Fruit fly (Drosophila melanogaster) whole organism, embryonic: ENCODE results near the gene CG11843.

Experiments used
- Aef1 ChIP-seq: fragments of 200-800 bp; sonication (Bioruptor generic); IDR thresholded peaks from 3 replicates; pipeline ENCODE4 v1.3.6; 2022; ENCODE audit warnings: missing biosample characterization, missing genetic modification characterization
- Atf6 ChIP-seq: fragments of 200-800 bp; sonication (Bioruptor generic); IDR thresholded peaks from 2 replicates; pipeline ENCODE4 v1.3.6; 2022; ENCODE audit warnings: missing biosample characterization, missing genetic modification characterization
- Blimp-1 ChIP-seq: fragments of 200-800 bp; sonication (Bioruptor generic); optimal IDR thresholded peaks from 3 replicates; lab custom pipeline; 2018; ENCODE audit warnings: missing biosample characterization, missing genetic modification characterization, mild to moderate bottlenecking, moderate library complexity, missing genetic modification reagents
- CG10565 ChIP-seq: fragments of 200-800 bp; sonication (Bioruptor generic); optimal IDR thresholded peaks from 3 replicates; lab custom pipeline; 2016; ENCODE audit warnings: missing biosample characterization, mild to moderate bottlenecking, missing genetic modification characterization
- CG10979 ChIP-seq: fragments of 200-800 bp; sonication (Bioruptor generic); optimal IDR thresholded peaks from 2 replicates; lab custom pipeline; 2018; ENCODE audit warnings: missing biosample characterization, mild to moderate bottlenecking, missing genetic modification characterization, moderate library complexity
- CG12219 ChIP-seq: fragments of 200-800 bp; sonication (Bioruptor generic); optimal IDR thresholded peaks from 3 replicates; lab custom pipeline; 2018; ENCODE audit warnings: missing biosample characterization, mild to moderate bottlenecking, missing genetic modification characterization
- CG12391 ChIP-seq: fragments of 200-800 bp; sonication (Bioruptor generic); optimal IDR thresholded peaks from 3 replicates; lab custom pipeline; 2018; ENCODE audit warnings: missing biosample characterization, mild to moderate bottlenecking, missing genetic modification characterization, moderate library complexity
- CG14014 ChIP-seq: fragments of 200-800 bp; sonication (Bioruptor generic); IDR thresholded peaks from 2 replicates; pipeline ENCODE4 v1.3.6; 2022; ENCODE audit warnings: missing biosample characterization, missing genetic modification characterization
- CG14441 ChIP-seq: fragments of 200-800 bp; sonication (Bioruptor generic); IDR thresholded peaks from 2 replicates; pipeline ENCODE4 v1.3.6; 2022; ENCODE audit warnings: missing biosample characterization, missing genetic modification characterization
- CG15479 ChIP-seq: fragments of 200-800 bp; sonication (Bioruptor generic); optimal IDR thresholded peaks from 3 replicates; lab custom pipeline; 2019; ENCODE audit warnings: missing biosample characterization, mild to moderate bottlenecking, missing genetic modification characterization, moderate library complexity
- CG1603 ChIP-seq: fragments of 200-800 bp; sonication (Bioruptor generic); optimal IDR thresholded peaks from 2 replicates; lab custom pipeline; 2019; ENCODE audit warnings: missing biosample characterization, mild to moderate bottlenecking, missing genetic modification characterization, moderate library complexity
- CG17385 ChIP-seq: fragments of 200-800 bp; sonication (Bioruptor generic); optimal IDR thresholded peaks from 3 replicates; lab custom pipeline; 2018; ENCODE audit warnings: missing biosample characterization, mild to moderate bottlenecking, missing genetic modification characterization
- CG1832 ChIP-seq: fragments of 200-800 bp; sonication (Bioruptor generic); optimal IDR thresholded peaks from 2 replicates; lab custom pipeline; 2017; ENCODE audit warnings: missing biosample characterization, mild to moderate bottlenecking, missing genetic modification characterization, inconsistent platforms
- CG18599 ChIP-seq: fragments of 200-800 bp; sonication (Bioruptor generic); optimal IDR thresholded peaks from 3 replicates; lab custom pipeline; 2017; ENCODE audit warnings: missing biosample characterization, missing genetic modification characterization, mild to moderate bottlenecking, moderate library complexity, missing genetic modification reagents
- CG2202 ChIP-seq: fragments of 200-800 bp; sonication (Bioruptor generic); optimal IDR thresholded peaks from 2 replicates; lab custom pipeline; 2018; ENCODE audit warnings: missing biosample characterization, mild to moderate bottlenecking, missing genetic modification characterization
- CG33557 ChIP-seq: fragments of 200-800 bp; sonication (Bioruptor generic); optimal IDR thresholded peaks from 2 replicates; lab custom pipeline; 2019; ENCODE audit warnings: missing biosample characterization, mild to moderate bottlenecking, missing genetic modification characterization, moderate library complexity
- CG34376 ChIP-seq: fragments of 200-800 bp; sonication (Bioruptor generic); optimal IDR thresholded peaks from 2 replicates; lab custom pipeline; 2018; ENCODE audit warnings: missing biosample characterization, mild to moderate bottlenecking, missing genetic modification characterization
- CG4707 ChIP-seq: fragments of 200-800 bp; sonication (Bioruptor generic); optimal IDR thresholded peaks from 2 replicates; lab custom pipeline; 2018; ENCODE audit warnings: missing biosample characterization, mild to moderate bottlenecking, missing genetic modification characterization, moderate library complexity
- CG5180 ChIP-seq: fragments of 200-800 bp; sonication (Bioruptor generic); optimal IDR thresholded peaks from 3 replicates; lab custom pipeline; 2017; ENCODE audit warnings: missing biosample characterization, missing genetic modification characterization, mild to moderate bottlenecking, moderate library complexity, missing genetic modification reagents
- CG7987 ChIP-seq: fragments of 200-800 bp; sonication (Bioruptor generic); optimal IDR thresholded peaks from 2 replicates; lab custom pipeline; 2018; ENCODE audit warnings: missing biosample characterization, mild to moderate bottlenecking, missing genetic modification characterization, moderate library complexity
- CG8765 ChIP-seq: fragments of 200-800 bp; sonication (Bioruptor generic); IDR thresholded peaks from 2 replicates; pipeline ENCODE4 v1.3.6; 2022; ENCODE audit warnings: missing biosample characterization, missing genetic modification characterization
- CG9609 ChIP-seq: fragments of 200-800 bp; sonication (Bioruptor generic); optimal IDR thresholded peaks from 3 replicates; lab custom pipeline; 2016; ENCODE audit warnings: missing biosample characterization, missing genetic modification characterization
- CG9797 ChIP-seq: fragments of 200-800 bp; sonication (Bioruptor generic); optimal IDR thresholded peaks from 3 replicates; lab custom pipeline; 2018; ENCODE audit warnings: missing biosample characterization, mild to moderate bottlenecking, missing genetic modification characterization
- D ChIP-seq, 2 experiments: fragments of 200-800 bp in 1 of 2; fragments of >200 bp in 1 of 2; sonication (Bioruptor generic) in 1 of 2; optimal IDR thresholded peaks; 2 replicates in 1 of 2; 3 replicates in 1 of 2; lab custom pipeline; 2017; ENCODE audit warnings: mild to moderate bottlenecking in 1 of 2, missing biosample characterization in 1 of 2, missing genetic modification characterization in 1 of 2, missing genetic modification reagents in 1 of 2
- Deaf1 ChIP-seq: fragments of 200-800 bp; optimal IDR thresholded peaks from 3 replicates; lab custom pipeline; 2019; ENCODE audit warnings: missing biosample characterization, mild to moderate bottlenecking, missing genetic modification characterization, moderate library complexity
- ERR ChIP-seq: fragments of 200-800 bp; sonication (Bioruptor generic); optimal IDR thresholded peaks from 2 replicates; lab custom pipeline; 2016; ENCODE audit warnings: missing biosample characterization, missing genetic modification characterization
- Hr39 ChIP-seq: fragments of >200 bp; optimal IDR thresholded peaks from 2 replicates; lab custom pipeline; 2017
- MBD-R2 ChIP-seq: fragments of 200-800 bp; sonication (Bioruptor generic); IDR thresholded peaks from 2 replicates; pipeline ENCODE4 v1.3.6; 2022; ENCODE audit warnings: missing biosample characterization, missing genetic modification characterization
- PHDP ChIP-seq: fragments of 200-800 bp; sonication (Bioruptor generic); optimal IDR thresholded peaks from 3 replicates; lab custom pipeline; 2018; ENCODE audit warnings: missing biosample characterization, mild to moderate bottlenecking, missing genetic modification characterization, moderate library complexity
- Spps ChIP-seq: fragments of 200-800 bp; sonication (Bioruptor generic); optimal IDR thresholded peaks from 2 replicates; lab custom pipeline; 2018; ENCODE audit warnings: missing biosample characterization, mild to moderate bottlenecking, missing genetic modification characterization
- Xrp1 ChIP-seq: fragments of 200-800 bp; sonication (Bioruptor generic); IDR thresholded peaks from 2 replicates; pipeline ENCODE4 v1.3.6; 2022; ENCODE audit warnings: missing biosample characterization, missing genetic modification characterization
- ash1 ChIP-seq: fragments of 200-800 bp; sonication (Bioruptor generic); optimal IDR thresholded peaks from 2 replicates; lab custom pipeline; 2018; ENCODE audit warnings: missing biosample characterization, mild to moderate bottlenecking, missing genetic modification characterization
- ato ChIP-seq: fragments of 200-800 bp; sonication (Bioruptor generic); IDR thresholded peaks from 2 replicates; pipeline ENCODE4 v1.3.6; 2022; ENCODE audit warnings: missing biosample characterization, missing genetic modification characterization; ENCODE audit not compliant: partially characterized antibody
- cg ChIP-seq: fragments of 200-800 bp; sonication (Bioruptor generic); optimal IDR thresholded peaks from 3 replicates; lab custom pipeline; 2019; ENCODE audit warnings: missing biosample characterization, mild to moderate bottlenecking, missing genetic modification characterization, moderate library complexity
- chinmo ChIP-seq: fragments of 200-800 bp; sonication (Bioruptor generic); IDR thresholded peaks from 4 replicates; pipeline ENCODE4 v1.3.6; 2022; ENCODE audit warnings: missing biosample characterization, missing genetic modification characterization; ENCODE audit not compliant: partially characterized antibody
- gcm ChIP-seq: fragments of 200-800 bp; sonication (Bioruptor generic); optimal IDR thresholded peaks from 2 replicates; lab custom pipeline; 2019; ENCODE audit warnings: missing biosample characterization, mild to moderate bottlenecking, missing genetic modification characterization, moderate library complexity
- grn ChIP-seq: fragments of 200-800 bp; sonication (Bioruptor generic); optimal IDR thresholded peaks from 3 replicates; lab custom pipeline; 2017; ENCODE audit warnings: missing biosample characterization, missing genetic modification characterization
- gsb ChIP-seq: fragments of 200-800 bp; sonication (Bioruptor generic); IDR thresholded peaks from 2 replicates; pipeline ENCODE4 v1.3.6; 2022; ENCODE audit warnings: missing biosample characterization, missing genetic modification characterization
- kni ChIP-seq: fragments of 200-800 bp; sonication (Bioruptor generic); optimal IDR thresholded peaks from 3 replicates; lab custom pipeline; 2017; ENCODE audit warnings: mild to moderate bottlenecking, missing biosample characterization, missing genetic modification reagents, missing genetic modification characterization
- lola ChIP-seq, 3 experiments: fragments of >200 bp in 2 of 3; fragments of 200-800 bp in 1 of 3; sonication (Bioruptor generic) in 1 of 3; optimal IDR thresholded peaks; 2 replicates each; lab custom pipeline; 2017 to 2019; ENCODE audit warnings: missing biosample characterization in 3 of 3, missing genetic modification characterization in 3 of 3, mild to moderate bottlenecking in 1 of 3, moderate library complexity in 1 of 3
- mld ChIP-seq: fragments of 200-800 bp; sonication (Bioruptor generic); IDR thresholded peaks from 3 replicates; pipeline ENCODE4 v1.3.6; 2022; ENCODE audit warnings: missing biosample characterization, missing genetic modification characterization; ENCODE audit not compliant: partially characterized antibody
- row ChIP-seq: fragments of 200-800 bp; sonication (Bioruptor generic); IDR thresholded peaks from 3 replicates; pipeline ENCODE4 v1.3.6; 2022; ENCODE audit warnings: missing biosample characterization, missing genetic modification characterization
- sc ChIP-seq, 3 experiments: fragments of >200 bp in 2 of 3; fragments of 200-800 bp in 1 of 3; sonication (Bioruptor generic) in 1 of 3; optimal IDR thresholded peaks; 2 replicates in 2 of 3; 3 replicates in 1 of 3; lab custom pipeline; 2017; ENCODE audit warnings: mild to moderate bottlenecking in 1 of 3, missing biosample characterization in 1 of 3, missing genetic modification characterization in 1 of 3, missing genetic modification reagents in 1 of 3
- stc ChIP-seq: fragments of 200-800 bp; sonication (Bioruptor generic); IDR thresholded peaks from 2 replicates; pipeline ENCODE4 v1.3.6; 2022; ENCODE audit warnings: missing biosample characterization, missing genetic modification characterization
- zfh1 ChIP-seq: fragments of 200-800 bp; sonication (Bioruptor generic); IDR thresholded peaks from 3 replicates; pipeline ENCODE4 v1.3.6; 2022; ENCODE audit warnings: missing biosample characterization, missing genetic modification characterization

CG11843 gene

DNA sequence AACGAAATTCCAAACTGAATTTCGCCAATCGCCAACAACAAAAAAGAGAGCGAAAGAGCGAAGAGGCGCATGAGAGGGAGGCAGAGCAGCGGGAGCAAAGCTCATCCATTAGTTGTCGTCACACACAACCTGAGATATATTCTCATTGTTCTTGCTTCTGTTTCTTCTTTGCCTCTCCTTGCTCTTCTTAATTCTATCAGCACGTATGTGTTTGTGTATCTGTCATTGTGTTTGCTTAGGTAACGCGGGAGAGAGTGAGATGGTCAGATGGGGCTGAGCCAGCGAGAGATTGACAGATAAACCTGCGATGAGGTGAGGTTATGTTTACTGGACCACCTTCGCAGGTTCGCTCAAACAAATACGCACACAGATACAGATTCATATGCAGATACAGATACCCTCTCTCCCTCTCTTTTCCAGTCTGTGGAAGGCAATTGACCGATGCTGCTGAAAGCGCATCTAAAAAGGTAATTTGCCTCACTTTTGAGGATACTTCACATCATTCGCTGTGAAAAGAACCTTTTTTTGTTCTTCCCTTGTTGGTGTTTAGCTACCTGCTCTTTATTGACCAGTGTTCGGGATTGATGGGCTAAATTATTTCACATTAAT is 20.0 kb downstream of the CG11843 start (continued):
- peak; percentile 94 for TF ChIP-seq CG15479
- TF ChIP-seq Atf6: 0 out of 2 replicates have a peak, but pooled peaks have one; percentile 13
- TF ChIP-seq ERR (GFP tag; lab: Kevin White, UChicago): no peak
- peak; percentile 27 for TF ChIP-seq CG33557 (GFP tag; lab: Kevin White, UChicago)
- TF ChIP-seq CG10979 (tag; lab: Kevin White, UChicago): peak; percentile 8
- peak; percentile 21 for TF ChIP-seq CG2202 (tag; lab: Kevin White, UChicago)
- TF ChIP-seq chinmo (GFP tag; lab: Robert Waterston, UW): peak; percentile 79; the same call in 2 of the 4 replicates
- TF ChIP-seq CG5180: peak; percentile 2
- TF ChIP-seq ash1 (GFP tag; lab: Kevin White, UChicago): no peak
- no peak for TF ChIP-seq CG10565 (GFP tag; lab: Kevin White, UChicago)
- TF ChIP-seq Spps (tag; lab: Kevin White, UChicago): no peak
- TF ChIP-seq gcm (GFP tag; lab: Kevin White, UChicago): peak; percentile 2
- TF ChIP-seq cg: peak; percentile 91
- peak; percentile 6 for TF ChIP-seq CG12219 (GFP tag; lab: Kevin White, UChicago)
- TF ChIP-seq Xrp1 (GFP tag; lab: Robert Waterston, UW): 0 out of 2 replicates have a peak, but pooled peaks have one; percentile 19
- peak; percentile 97 for TF ChIP-seq kni
- TF ChIP-seq Deaf1 (tag; lab: Kevin White, UChicago): no peak
- TF ChIP-seq D (optimal IDR thresholded peaks at IDR 0.05; lab: Kevin White, UChicago): no peak
- no peak for TF ChIP-seq D (GFP tag; optimal IDR thresholded peaks at IDR 0.05; lab: Kevin White, UChicago)
- TF ChIP-seq CG34376 (GFP tag; lab: Kevin White, UChicago): peak; percentile 38
- TF ChIP-seq CG1832 (GFP tag; lab: Kevin White, UChicago): peak; percentile 37
- no peak for TF ChIP-seq row (GFP tag; lab: Robert Waterston, UW)
- peak; percentile 18 for TF ChIP-seq CG18599 (GFP tag; lab: Kevin White, UChicago)
- TF ChIP-seq Blimp-1 (GFP tag; lab: Kevin White, UChicago): peak; percentile 29
- TF ChIP-seq gsb (GFP tag; lab: Robert Waterston, UW): no peak

DNA sequence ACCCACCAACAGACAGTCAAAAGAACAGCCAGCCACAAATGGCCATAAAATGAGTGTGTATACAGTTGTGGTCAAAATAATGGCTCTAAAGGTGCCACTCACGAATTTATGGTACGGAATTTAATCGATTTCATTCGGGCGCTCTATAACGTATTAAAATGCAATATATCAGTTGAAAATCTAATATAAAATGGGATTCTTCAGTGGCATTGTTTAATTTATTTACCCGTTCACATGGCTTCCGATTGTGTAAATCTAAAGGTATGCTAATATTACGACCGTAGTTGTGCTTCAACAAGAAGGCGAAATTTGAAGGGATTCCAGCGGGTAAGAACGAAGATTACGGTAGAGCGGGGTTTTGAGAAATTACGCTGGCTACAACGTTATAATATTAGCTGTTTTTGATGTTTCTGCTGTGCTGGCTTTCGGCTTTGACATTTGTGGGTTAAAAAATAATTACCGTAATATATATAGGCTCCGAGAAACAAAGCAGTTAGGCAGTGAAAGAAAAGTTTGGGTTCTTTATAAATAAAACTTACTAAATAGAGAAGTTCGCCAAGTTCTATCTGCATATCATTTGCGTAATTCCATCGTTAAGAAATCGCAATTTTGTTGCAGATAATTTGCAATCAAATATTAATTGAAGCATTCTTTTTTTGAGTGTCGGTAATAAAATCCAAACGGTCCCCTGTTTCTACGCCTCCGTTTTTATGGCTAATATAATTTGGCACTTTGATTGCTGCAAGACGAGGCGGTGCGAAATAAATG is 21.7 kb downstream of the CG11843 start:
- TF ChIP-seq Aef1 (GFP tag; lab: Robert Waterston, UW): no peak
- TF ChIP-seq CG9609 (GFP tag; lab: Kevin White, UChicago): no peak
- no peak for TF ChIP-seq mld
- peak; percentile 45 for TF ChIP-seq stc (GFP tag; lab: Robert Waterston, UW)
- TF ChIP-seq CG9797 (GFP tag; lab: Kevin White, UChicago): no peak
- TF ChIP-seq grn: no peak
- TF ChIP-seq zfh1 (GFP tag; lab: Robert Waterston, UW): no peak
- no peak for TF ChIP-seq CG17385 (GFP tag; lab: Kevin White, UChicago)
- no peak for TF ChIP-seq sc (optimal IDR thresholded peaks at IDR 0.05; lab: Kevin White, UChicago)
- no peak for TF ChIP-seq sc (GFP tag; optimal IDR thresholded peaks at IDR 0.05; lab: Kevin White, UChicago)
- TF ChIP-seq Hr39 (lab: Kevin White, UChicago): no peak
- no peak for TF ChIP-seq CG7987 (GFP tag; lab: Kevin White, UChicago)
- TF ChIP-seq CG1603 (tag; lab: Kevin White, UChicago): peak; percentile 27
- no peak for TF ChIP-seq ato (GFP tag; lab: Robert Waterston, UW)
- TF ChIP-seq PHDP (tag; lab: Kevin White, UChicago): no peak
- no peak for TF ChIP-seq CG8765 (GFP tag; lab: Robert Waterston, UW)
- TF ChIP-seq CG10565 (GFP tag; lab: Kevin White, UChicago): no peak
- peak; percentile 13 for TF ChIP-seq Blimp-1 (GFP tag; lab: Kevin White, UChicago)
- TF ChIP-seq CG12391 (tag; lab: Kevin White, UChicago): peak; percentile 13
- TF ChIP-seq MBD-R2: no peak
- TF ChIP-seq CG14014: 0 out of 2 replicates have a peak, but pooled peaks have one; percentile 6
- no peak for TF ChIP-seq CG4707 (GFP tag; lab: Kevin White, UChicago)
- TF ChIP-seq lola (GFP tag; optimal IDR thresholded peaks at IDR 0.05; lab: Kevin White, UChicago): no peak
- no peak for TF ChIP-seq CG14441 (GFP tag; lab: Robert Waterston, UW)
